Worm (Caenorhabditis elegans): ENCODE data around the gene C16A3.2.

DNA sequence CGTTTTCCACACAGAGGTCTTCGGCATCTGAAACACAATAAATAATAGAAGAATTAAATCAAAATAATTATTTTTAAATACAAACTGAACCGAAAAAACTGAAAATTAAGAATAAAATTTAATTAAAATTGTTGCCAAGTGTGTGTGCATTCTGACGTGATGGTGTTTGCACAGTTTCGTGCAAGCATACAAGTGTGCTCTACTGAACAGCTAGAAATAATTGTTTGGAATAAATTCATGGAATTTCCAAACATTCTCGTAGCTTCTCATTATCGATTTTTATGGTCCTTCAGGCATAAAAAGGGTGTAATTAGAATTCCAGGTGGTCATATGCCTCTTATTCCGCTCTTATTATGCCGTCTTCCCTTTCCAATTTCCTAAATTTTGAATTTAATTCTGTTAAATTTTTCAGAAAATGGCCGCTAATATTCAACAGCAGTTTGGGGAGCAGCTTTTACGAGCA, 42.2 kb downstream of the C16A3.2 start, which contains the start of the genes mrps-17 and txdc-9:
- no peak for TF ChIP-seq dao-5 (tag; optimal IDR thresholded peaks at IDR 0.05)
- TF ChIP-seq him-1 (tag; optimal IDR thresholded peaks at IDR 0.05): no peak
